Worm (Caenorhabditis elegans) whole organism, L1 larva: ENCODE measurements around the gene C27D8.1.

ENCODE experiments used
- C04F5.9 ChIP-seq: sonication (generic microtip); optimal IDR thresholded peaks from 2 replicates; lab custom pipeline; 2016; ENCODE audit warnings: missing genetic modification characterization, missing compliant biosample characterization
- C16A3.4 ChIP-seq: fragments of 150-350 bp; optimal IDR thresholded peaks from 2 replicates; lab custom pipeline; 2014; ENCODE audit warnings: missing biosample characterization, missing genetic modification characterization
- C34B4.2 ChIP-seq: sonication (generic microtip); optimal IDR thresholded peaks from 2 replicates; lab custom pipeline; 2017; ENCODE audit warnings: mild to moderate bottlenecking, missing genetic modification characterization, missing compliant biosample characterization
- Y116A8C.19 ChIP-seq: sonication (generic microtip); optimal IDR thresholded peaks from 2 replicates; lab custom pipeline; 2016; ENCODE audit warnings: missing compliant biosample characterization, missing genetic modification characterization, borderline replicate concordance
- aha-1 ChIP-seq: fragments of 150-350 bp; optimal IDR thresholded peaks from 2 replicates; lab custom pipeline; 2014; ENCODE audit warnings: missing biosample characterization, missing genetic modification characterization
- alr-1 ChIP-seq: fragments of 200-800 bp; sonication (Bioruptor generic); optimal IDR thresholded peaks from 2 replicates; lab custom pipeline; 2018; ENCODE audit warnings: borderline replicate concordance, mild to moderate bottlenecking, missing genetic modification characterization, missing compliant biosample characterization
- ceh-88 ChIP-seq: fragments of 200-800 bp; sonication (Bioruptor generic); IDR thresholded peaks from 2 replicates; pipeline ENCODE4 v1.3.6; 2022; ENCODE audit warnings: missing genetic modification characterization, missing compliant biosample characterization
- ceh-90 ChIP-seq: sonication (generic microtip); optimal IDR thresholded peaks from 2 replicates; lab custom pipeline; 2016; ENCODE audit warnings: missing genetic modification characterization, missing compliant biosample characterization
- dpl-1 ChIP-seq, 3 experiments: fragments of 150-350 bp in 2 of 3; sonication (generic microtip) in 1 of 3; optimal IDR thresholded peaks; 2 replicates each; lab custom pipeline; 2014 to 2017; ENCODE audit warnings: missing biosample characterization in 3 of 3, missing genetic modification characterization in 3 of 3, missing genetic modification reagents in 3 of 3
- efl-1 ChIP-seq, 4 experiments: fragments of 150-350 bp; optimal IDR thresholded peaks in 3 of 4; peaks in 1 of 4; 1 replicate in 1 of 4; 2 replicates in 3 of 4; lab custom pipeline; 2014; ENCODE audit warnings: missing biosample characterization in 2 of 4, missing genetic modification characterization in 2 of 4, missing genetic modification reagents in 2 of 4
- efl-3 ChIP-seq: fragments of 200-800 bp; sonication (Bioruptor generic); optimal IDR thresholded peaks from 2 replicates; lab custom pipeline; 2018; ENCODE audit warnings: mild to moderate bottlenecking, missing genetic modification characterization, missing compliant biosample characterization
- elt-3 ChIP-seq, 6 experiments: fragments of 150-350 bp in 1 of 6; sonication (generic microtip); optimal IDR thresholded peaks; 2 replicates each; lab custom pipeline; 2017 to 2018; ENCODE audit warnings: missing biosample characterization in 6 of 6, missing genetic modification characterization in 6 of 6, inconsistent platforms in 1 of 6
- ets-5 ChIP-seq: fragments of 200-800 bp; sonication (Bioruptor generic); IDR thresholded peaks from 2 replicates; pipeline ENCODE4 v1.3.6; 2022; ENCODE audit warnings: missing genetic modification characterization, missing compliant biosample characterization
- fkh-4 ChIP-seq: sonication (generic microtip); optimal IDR thresholded peaks from 2 replicates; lab custom pipeline; 2016; ENCODE audit warnings: missing compliant biosample characterization, missing genetic modification characterization, borderline replicate concordance
- fkh-8 ChIP-seq: sonication (generic microtip); optimal IDR thresholded peaks from 2 replicates; lab custom pipeline; 2016; ENCODE audit warnings: mild to moderate bottlenecking, missing genetic modification characterization, missing compliant biosample characterization
- hlh-4 ChIP-seq: sonication (generic microtip); optimal IDR thresholded peaks from 2 replicates; lab custom pipeline; 2016; ENCODE audit warnings: mild to moderate bottlenecking, missing genetic modification characterization, missing compliant biosample characterization
- irx-1 ChIP-seq: sonication (generic microtip); optimal IDR thresholded peaks from 2 replicates; lab custom pipeline; 2016; ENCODE audit warnings: missing genetic modification characterization, missing compliant biosample characterization
- jun-1 ChIP-seq: fragments of 150-350 bp; optimal IDR thresholded peaks from 2 replicates; lab custom pipeline; 2014; ENCODE audit warnings: missing biosample characterization, missing genetic modification reagents, missing genetic modification characterization
- lin-15B ChIP-seq: fragments of 150-350 bp; sonication (generic microtip); optimal IDR thresholded peaks from 3 replicates; lab custom pipeline; 2014; ENCODE audit warnings: missing biosample characterization, missing genetic modification characterization
- lin-39 ChIP-seq: fragments of 150-350 bp; optimal IDR thresholded peaks from 2 replicates; lab custom pipeline; 2014; ENCODE audit warnings: missing biosample characterization, missing genetic modification reagents, missing genetic modification characterization
- lir-3 ChIP-seq: sonication (generic microtip); optimal IDR thresholded peaks from 2 replicates; lab custom pipeline; 2016; ENCODE audit warnings: mild to moderate bottlenecking, missing genetic modification characterization, moderate library complexity, missing compliant biosample characterization; ENCODE audit not compliant: poor library complexity
- nhr-12 ChIP-seq: sonication (generic microtip); optimal IDR thresholded peaks from 2 replicates; lab custom pipeline; 2017; ENCODE audit warnings: missing biosample characterization, missing genetic modification characterization
- nhr-19 ChIP-seq: fragments of 200-800 bp; sonication (Bioruptor generic); conservative IDR thresholded peaks from 2 replicates; pipeline ENCODE4 v1.3.6; 2022; ENCODE audit warnings: missing genetic modification characterization, missing compliant biosample characterization
- nhr-237 ChIP-seq: fragments of 150-350 bp; optimal IDR thresholded peaks from 2 replicates; lab custom pipeline; 2014; ENCODE audit warnings: missing biosample characterization, missing genetic modification characterization
- nhr-28 ChIP-seq: fragments of 150-350 bp; optimal IDR thresholded peaks from 2 replicates; lab custom pipeline; 2014; ENCODE audit warnings: missing biosample characterization, missing genetic modification characterization
- nhr-47 ChIP-seq: sonication (generic microtip); optimal IDR thresholded peaks from 2 replicates; lab custom pipeline; 2016; ENCODE audit warnings: mild to moderate bottlenecking, missing genetic modification characterization, moderate library complexity, missing compliant biosample characterization
- nhr-77 ChIP-seq: fragments of 150-350 bp; optimal IDR thresholded peaks from 2 replicates; lab custom pipeline; 2014; ENCODE audit warnings: missing biosample characterization, missing genetic modification characterization
- nhr-84 ChIP-seq: sonication (generic microtip); optimal IDR thresholded peaks from 2 replicates; lab custom pipeline; 2017; ENCODE audit warnings: missing biosample characterization, missing genetic modification characterization
- nhr-85 ChIP-seq: sonication (generic microtip); peaks from one replicate; lab custom pipeline; 2016; ENCODE audit warnings: missing genetic modification characterization, inconsistent platforms, missing compliant biosample characterization
- nhr-90 ChIP-seq: sonication (generic microtip); optimal IDR thresholded peaks from 2 replicates; lab custom pipeline; 2016; ENCODE audit warnings: mild to moderate bottlenecking, missing genetic modification characterization, missing compliant biosample characterization; ENCODE audit not compliant: poor library complexity
- pag-3 ChIP-seq: sonication (generic microtip); optimal IDR thresholded peaks from 2 replicates; lab custom pipeline; 2017; ENCODE audit warnings: missing genetic modification characterization, mild to moderate bottlenecking, missing compliant biosample characterization, antibody characterized with exemption, borderline replicate concordance; ENCODE audit not compliant: insufficient read depth
- skn-1 ChIP-seq: fragments of 150-350 bp; optimal IDR thresholded peaks from 2 replicates; lab custom pipeline; 2014; ENCODE audit warnings: missing biosample characterization, missing genetic modification characterization
- snpc-4 ChIP-seq: fragments of 150-350 bp; optimal IDR thresholded peaks from 2 replicates; lab custom pipeline; 2014; ENCODE audit warnings: missing biosample characterization, missing genetic modification characterization
- snu-23 ChIP-seq: sonication (generic microtip); optimal IDR thresholded peaks from 2 replicates; lab custom pipeline; 2016; ENCODE audit warnings: missing genetic modification characterization, missing compliant biosample characterization
- sox-4 ChIP-seq: sonication (generic microtip); optimal IDR thresholded peaks from 2 replicates; lab custom pipeline; 2016; ENCODE audit warnings: missing genetic modification characterization, missing compliant biosample characterization
- sptf-1 ChIP-seq: fragments of 150-350 bp; optimal IDR thresholded peaks from 2 replicates; lab custom pipeline; 2014; ENCODE audit warnings: missing biosample characterization, missing genetic modification characterization
- sup-37 ChIP-seq: fragments of 200-800 bp; sonication (Bioruptor generic); optimal IDR thresholded peaks from 2 replicates; lab custom pipeline; 2018; ENCODE audit warnings: mild to moderate bottlenecking, missing genetic modification characterization, missing compliant biosample characterization
- unc-130 ChIP-seq: fragments of 150-350 bp; optimal IDR thresholded peaks from 2 replicates; lab custom pipeline; 2017; ENCODE audit warnings: missing biosample characterization, missing genetic modification characterization, inconsistent platforms
- unc-62 ChIP-seq: fragments of 150-350 bp; optimal IDR thresholded peaks from 2 replicates; lab custom pipeline; 2014; ENCODE audit warnings: missing biosample characterization, missing genetic modification reagents, missing genetic modification characterization
- unc-86 ChIP-seq: sonication (generic microtip); optimal IDR thresholded peaks from 2 replicates; lab custom pipeline; 2016; ENCODE audit warnings: missing genetic modification characterization, missing compliant biosample characterization
- unc-98 ChIP-seq: fragments of 200-800 bp; sonication (Bioruptor generic); IDR thresholded peaks from 2 replicates; pipeline ENCODE4 v1.3.6; 2022; ENCODE audit warnings: missing genetic modification characterization, missing compliant biosample characterization
- vab-15 ChIP-seq: sonication (generic microtip); optimal IDR thresholded peaks from 2 replicates; lab custom pipeline; 2017; ENCODE audit warnings: missing genotype, mild to moderate bottlenecking, missing genetic modification characterization, missing compliant biosample characterization
- xbp-1 ChIP-seq: sonication (generic microtip); optimal IDR thresholded peaks from 2 replicates; lab custom pipeline; 2016; ENCODE audit warnings: missing genetic modification characterization, missing compliant biosample characterization
- zag-1 ChIP-seq: fragments of 150-350 bp; optimal IDR thresholded peaks from 2 replicates; lab custom pipeline; 2014; ENCODE audit warnings: missing biosample characterization, missing genetic modification characterization
- zip-4 ChIP-seq: fragments of 200-800 bp; sonication (Bioruptor generic); optimal IDR thresholded peaks from 2 replicates; lab custom pipeline; 2018; ENCODE audit warnings: mild to moderate bottlenecking, missing genetic modification characterization, moderate library complexity, missing compliant biosample characterization
- ztf-4 ChIP-seq: fragments of 150-350 bp; optimal IDR thresholded peaks from 2 replicates; lab custom pipeline; 2014; ENCODE audit warnings: missing biosample characterization, missing genetic modification characterization

The C27D8.1 gene

ce11 chrIV:12710996-12711395 is 6.6 kb upstream of the C27D8.1 start, which contains the start of gene C27D8.2 (continued):
- no peak for TF ChIP-seq aha-1 (tag; lab: Kevin White, UChicago)
- TF ChIP-seq nhr-85 (tag; lab: Kevin White, UChicago) = no peak
- TF ChIP-seq irx-1 = no peak
- TF ChIP-seq C34B4.2 (tag; lab: Kevin White, UChicago) = no peak
- TF ChIP-seq jun-1 (tag; lab: Kevin White, UChicago) = no peak
- no peak for TF ChIP-seq fkh-8 (tag; lab: Kevin White, UChicago)
- peak; percentile 20; the same call in 1 of the 2 replicates for TF ChIP-seq nhr-19 (GFP tag; lab: Robert Waterston, UW)
- no peak for TF ChIP-seq Y116A8C.19 (tag; lab: Kevin White, UChicago)
- TF ChIP-seq ceh-88 (GFP tag; lab: Robert Waterston, UW) = no peak
- no peak for TF ChIP-seq lin-39 (tag; lab: Kevin White, UChicago)
- TF ChIP-seq efl-3 (GFP tag; lab: Kevin White, UChicago) = no peak
- no peak for TF ChIP-seq nhr-237 (tag; lab: Kevin White, UChicago)
- no peak for TF ChIP-seq fkh-4 (tag; lab: Kevin White, UChicago)
- TF ChIP-seq efl-1 (optimal IDR thresholded peaks at IDR 0.05; lab: Kevin White, UChicago) = no peak
- peak in 1 of 2 experiments; percentile 41 for TF ChIP-seq efl-1 (GFP tag; optimal IDR thresholded peaks at IDR 0.05 in 1 of 2; lab: Kevin White, UChicago)
- TF ChIP-seq zip-4 (GFP tag; lab: Kevin White, UChicago) = no peak
- peak; percentile 17 for TF ChIP-seq nhr-90 (tag; lab: Kevin White, UChicago)
- no peak for TF ChIP-seq nhr-47 (tag; lab: Kevin White, UChicago)
- TF ChIP-seq lir-3 (tag; lab: Kevin White, UChicago) = no peak
- TF ChIP-seq zag-1 (tag; lab: Kevin White, UChicago) = no peak
- TF ChIP-seq xbp-1 (tag; lab: Kevin White, UChicago) = no peak
- TF ChIP-seq nhr-77 (tag; lab: Kevin White, UChicago) = no peak
- no peak for TF ChIP-seq nhr-28 (tag; lab: Kevin White, UChicago)
- TF ChIP-seq elt-3 (tag; optimal IDR thresholded peaks at IDR 0.05; lab: Kevin White, UChicago) = peak in 5 of 6 experiments; percentile 20 to 92 (median 74)
- no peak for TF ChIP-seq vab-15
- no peak for TF ChIP-seq dpl-1 (GFP tag; optimal IDR thresholded peaks at IDR 0.05; lab: Kevin White, UChicago)
- no peak for TF ChIP-seq sox-4 (tag; lab: Kevin White, UChicago)
- TF ChIP-seq skn-1 = no peak
- TF ChIP-seq unc-130 (tag; lab: Kevin White, UChicago) = no peak
- no peak for TF ChIP-seq unc-62 (GFP tag; lab: Kevin White, UChicago)
- TF ChIP-seq snpc-4 (tag; lab: Kevin White, UChicago) = no peak
- no peak for TF ChIP-seq alr-1 (tag; lab: Kevin White, UChicago)
- no peak for TF ChIP-seq hlh-4 (tag; lab: Kevin White, UChicago)
- TF ChIP-seq C16A3.4 = no peak
- TF ChIP-seq snu-23 (GFP tag; lab: Kevin White, UChicago) = peak; percentile 19
- TF ChIP-seq lin-15B (tag; lab: Kevin White, UChicago) = no peak
- no peak for TF ChIP-seq sup-37 (GFP tag; lab: Kevin White, UChicago)
- no peak for TF ChIP-seq unc-98
- TF ChIP-seq unc-86 = no peak
- no peak for TF ChIP-seq ztf-4
- TF ChIP-seq pag-3 (tag; lab: Kevin White, UChicago) = no peak
- no peak for TF ChIP-seq C04F5.9 (tag; lab: Kevin White, UChicago)
- TF ChIP-seq sptf-1 (tag; lab: Kevin White, UChicago) = no peak
- TF ChIP-seq nhr-84 (tag; lab: Kevin White, UChicago) = no peak
- no peak for TF ChIP-seq ets-5
- TF ChIP-seq ceh-90 (tag; lab: Kevin White, UChicago) = no peak
- TF ChIP-seq nhr-12 (tag; lab: Kevin White, UChicago) = no peak
- TF ChIP-seq, all 84 proteins: peak for 10
